Fruit fly (Drosophila melanogaster) whole organism, pupa: ENCODE data around the gene Noc3.

Experiments
- CG13204 ChIP-seq: fragments of 200-800 bp; sonication (Bioruptor generic); optimal IDR thresholded peaks from 2 replicates; lab custom pipeline; 2018; ENCODE audit warnings: missing biosample characterization, mild to moderate bottlenecking, missing genetic modification characterization, moderate library complexity
- CG4496 ChIP-seq: fragments of 200-800 bp; sonication (Bioruptor generic); IDR thresholded peaks from 3 replicates; pipeline ENCODE4 v1.3.6; 2022; ENCODE audit warnings: missing biosample characterization, missing genetic modification characterization
- D1 ChIP-seq: fragments of 200-800 bp; sonication (Bioruptor generic); optimal IDR thresholded peaks from 2 replicates; lab custom pipeline; 2018; ENCODE audit warnings: missing biosample characterization, mild to moderate bottlenecking, missing genetic modification characterization, moderate library complexity
- EcR ChIP-seq: fragments of 200-800 bp; sonication (Bioruptor generic); optimal IDR thresholded peaks from 3 replicates; lab custom pipeline; 2019; ENCODE audit warnings: missing biosample characterization, missing genetic modification characterization, mild to moderate bottlenecking, moderate library complexity, missing genetic modification reagents
- Pif1B ChIP-seq: fragments of 200-800 bp; sonication (Bioruptor generic); optimal IDR thresholded peaks from 3 replicates; lab custom pipeline; 2016; ENCODE audit warnings: missing biosample characterization, missing genetic modification characterization
- rn ChIP-seq: fragments of 200-800 bp; sonication (Bioruptor generic); IDR thresholded peaks from 2 replicates; pipeline ENCODE4 v1.3.6; 2022; ENCODE audit warnings: missing biosample characterization, missing genetic modification characterization

dm6 chr3R:7249460-7249859, 2.7 kb upstream of the Noc3 start, which contains the start of the genes CG1227 and Dtwd2:
- TF ChIP-seq Pif1B (GFP tag; lab: Kevin White, UChicago): peak; percentile 92
- TF ChIP-seq EcR: no peak
- TF ChIP-seq rn (GFP tag; lab: Robert Waterston, UW): peak; percentile 94
- TF ChIP-seq CG13204 (GFP tag; lab: Kevin White, UChicago): no peak
- peak; percentile 96 for TF ChIP-seq D1 (tag; lab: Kevin White, UChicago)
- TF ChIP-seq CG4496 (GFP tag; lab: Robert Waterston, UW): peak; percentile 97
